Worm (Caenorhabditis elegans): ENCODE data around the gene Y14H12A.2.

The Y14H12A.2 gene

DNA sequence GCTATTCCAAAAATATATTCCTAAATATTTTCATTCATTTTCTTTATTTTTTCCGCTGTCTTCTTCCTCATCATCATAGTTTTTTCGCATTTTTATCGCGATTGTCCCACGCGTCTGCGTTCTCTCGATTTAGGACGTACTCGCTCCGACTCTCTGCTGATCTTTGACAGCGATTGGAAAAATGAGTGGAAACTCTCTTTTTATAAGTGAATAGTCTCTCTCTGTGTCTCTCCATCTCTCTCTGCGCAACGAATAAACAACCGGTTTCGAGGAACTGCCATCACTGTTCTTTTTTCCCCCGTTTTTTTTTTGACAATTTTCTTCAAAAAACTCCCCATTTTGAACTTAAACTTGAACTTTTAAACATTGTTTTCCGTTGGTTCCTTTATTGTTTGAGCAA lies 38.1 kb downstream of the Y14H12A.2 start (continued):
- TF ChIP-seq dpl-1 (GFP tag; optimal IDR thresholded peaks at IDR 0.05) (peak in 1 of 3 experiments; percentile 19), nhr-71 (tag; optimal IDR thresholded peaks at IDR 0.05) (peak; percentile 39), aha-1 (tag; optimal IDR thresholded peaks at IDR 0.05) (no peak), nhr-237 (tag; optimal IDR thresholded peaks at IDR 0.05) (no peak), ceh-63 (GFP tag; optimal IDR thresholded peaks at IDR 0.05) (no peak), sup-37 (GFP tag; optimal IDR thresholded peaks at IDR 0.05) (no peak), egl-13 (tag; optimal IDR thresholded peaks at IDR 0.05) (no peak), elt-2 (tag; optimal IDR thresholded peaks at IDR 0.05) (no peak)

DNA sequence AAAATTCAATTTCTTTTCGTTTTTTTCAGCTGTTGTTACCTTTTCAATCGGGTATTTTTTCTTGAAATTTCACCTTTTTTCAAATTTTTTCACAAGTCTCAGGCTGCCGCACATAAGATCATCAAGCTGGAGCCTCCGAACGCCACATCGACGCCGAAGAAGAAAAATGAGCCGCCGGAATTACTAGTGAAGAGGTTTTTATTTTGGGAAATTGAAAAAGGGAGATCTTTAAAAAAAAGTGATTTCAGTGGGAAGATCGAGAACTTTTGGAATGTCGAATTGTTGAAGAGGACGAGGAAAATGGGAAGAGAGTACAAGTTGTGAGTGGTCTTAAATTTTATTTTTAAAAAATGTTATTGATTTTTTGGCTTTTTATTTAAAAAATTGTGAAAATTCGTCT lies 39.4 kb downstream of the Y14H12A.2 start, which contains the start of gene sea-2:
Gene sea-2 (plus strand): TSS at position 301 of the 400 bp plus-strand sequence.
- TF ChIP-seq isw-1 (GFP tag; IDR thresholded peaks at IDR 0.05) (no peak), nhr-90 (tag; optimal IDR thresholded peaks at IDR 0.05; ENCODE audit: poor library complexity) (no peak), dsc-1 (tag; optimal IDR thresholded peaks at IDR 0.05) (no peak), nhr-20 (tag; optimal IDR thresholded peaks at IDR 0.05) (no peak), nhr-28 (tag; optimal IDR thresholded peaks at IDR 0.05) (no peak), aha-1 (tag; optimal IDR thresholded peaks at IDR 0.05) (no peak), ceh-8 (GFP tag; optimal IDR thresholded peaks at IDR 0.05) (no peak), lin-13 (GFP tag; optimal IDR thresholded peaks at IDR 0.05) (no peak), lsy-2 (tag; optimal IDR thresholded peaks at IDR 0.05) (no peak), C04F5.9 (tag; optimal IDR thresholded peaks at IDR 0.05) (no peak), xbp-1 (tag; optimal IDR thresholded peaks at IDR 0.05) (no peak), snu-23 (GFP tag; optimal IDR thresholded peaks at IDR 0.05) (no peak), sox-4 (tag; optimal IDR thresholded peaks at IDR 0.05) (no peak), nhr-71 (tag; optimal IDR thresholded peaks at IDR 0.05) (no peak), jun-1 (tag; optimal IDR thresholded peaks at IDR 0.05) (no peak), mep-1 (tag; optimal IDR thresholded peaks at IDR 0.05) (no peak), ztf-4 (tag; optimal IDR thresholded peaks at IDR 0.05) (no peak), Y116A8C.19 (tag; optimal IDR thresholded peaks at IDR 0.05; ENCODE audit: borderline replicate concordance) (no peak), ceh-63 (GFP tag; optimal IDR thresholded peaks at IDR 0.05) (no peak), unc-86 (tag; optimal IDR thresholded peaks at IDR 0.05) (no peak)

DNA sequence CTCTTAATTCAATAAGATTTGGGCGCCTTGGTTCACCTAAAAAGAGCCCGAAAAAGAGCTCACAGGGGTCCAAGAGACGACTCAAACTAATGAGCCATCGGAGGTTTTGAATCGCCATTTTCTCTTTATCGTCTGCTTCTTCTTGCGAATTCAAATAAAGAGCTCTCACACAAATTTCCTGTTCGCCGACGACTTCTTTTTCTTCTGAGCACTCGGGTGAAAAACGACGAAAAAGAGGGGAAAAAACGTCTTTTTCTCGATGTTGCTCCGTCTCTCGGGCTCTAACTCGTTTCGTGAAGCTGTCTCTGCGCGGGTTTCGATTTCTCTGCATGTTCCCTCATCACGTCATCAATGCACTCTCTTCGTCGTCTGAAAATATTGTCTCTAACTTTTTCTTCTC lies 41.0 kb downstream of the Y14H12A.2 start:
- TF ChIP-seq ceh-63 (GFP tag; optimal IDR thresholded peaks at IDR 0.05) (no peak), egl-27 (tag; optimal IDR thresholded peaks at IDR 0.05) (no peak), fkh-4 (tag; optimal IDR thresholded peaks at IDR 0.05; ENCODE audit: borderline replicate concordance) (no peak), fkh-10 (GFP tag; optimal IDR thresholded peaks at IDR 0.05) (peak; percentile 47), dpl-1 (GFP tag; optimal IDR thresholded peaks at IDR 0.05) (no peak), lin-14 (GFP tag; optimal IDR thresholded peaks at IDR 0.05) (peak; percentile 66), skn-1 (tag; optimal IDR thresholded peaks at IDR 0.05) (no peak), grh-1 (GFP tag; IDR thresholded peaks at IDR 0.05) (no peak), lin-15B (tag; optimal IDR thresholded peaks at IDR 0.05) (no peak), lsy-2 (tag; optimal IDR thresholded peaks at IDR 0.05) (peak in 1 of 2 experiments; percentile 12), nhr-237 (tag; optimal IDR thresholded peaks at IDR 0.05) (no peak), nhr-85 (tag) (no peak), C34B4.2 (tag; optimal IDR thresholded peaks at IDR 0.05) (no peak), elt-2 (tag; optimal IDR thresholded peaks at IDR 0.05) (no peak), fkh-8 (tag; optimal IDR thresholded peaks at IDR 0.05) (no peak), aha-1 (tag; optimal IDR thresholded peaks at IDR 0.05) (no peak)

DNA sequence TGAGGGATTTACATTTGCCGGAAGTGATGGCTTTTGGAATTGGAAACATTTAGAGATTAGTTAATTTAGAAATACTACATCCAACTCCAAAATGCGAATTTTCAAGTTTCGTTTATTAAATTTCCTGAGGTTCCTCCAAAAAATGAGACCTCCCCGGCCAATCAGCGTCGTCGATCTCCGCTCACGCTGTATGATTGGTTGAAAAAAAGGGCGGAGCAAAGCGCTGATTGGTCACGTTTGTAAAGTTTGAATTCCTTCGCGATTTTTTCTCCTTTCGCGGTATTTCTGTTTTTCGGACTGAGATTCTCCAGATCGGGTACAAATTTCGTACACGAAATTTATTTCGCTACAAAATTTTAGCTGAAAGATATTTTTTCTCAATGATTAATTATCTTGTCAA lies 42.1 kb downstream of the Y14H12A.2 start:
- TF ChIP-seq ceh-8 (GFP tag; optimal IDR thresholded peaks at IDR 0.05): peak; percentile 36
- TF ChIP-seq nhr-11 (tag; optimal IDR thresholded peaks at IDR 0.05): no peak
- TF ChIP-seq ceh-88 (GFP tag; IDR thresholded peaks at IDR 0.05): no peak
- TF ChIP-seq xbp-1 (tag; optimal IDR thresholded peaks at IDR 0.05): no peak
